Worm (Caenorhabditis elegans) whole organism, mixed stage, embryonic: ENCODE measurements around the gene Y41C4A.18.
"Not testable (repeated sequence)": the region's sequence is repeated elsewhere in the genome, so short reads cannot be mapped to it uniquely, and the experiment has no call there.

Source experiments
- M03D4.4 ChIP-seq: sonication (generic microtip); optimal IDR thresholded peaks from 2 replicates; lab custom pipeline; 2017; ENCODE audit warnings: mild to moderate bottlenecking, missing genetic modification characterization, missing compliant biosample characterization
- bed-3 ChIP-seq: fragments of 200-800 bp; sonication (Bioruptor generic); optimal IDR thresholded peaks from 3 replicates; lab custom pipeline; 2018; ENCODE audit warnings: mild to moderate bottlenecking, missing genetic modification characterization, moderate library complexity, missing compliant biosample characterization
- blmp-1 ChIP-seq: fragments of 150-350 bp; optimal IDR thresholded peaks from 2 replicates; lab custom pipeline; 2014; ENCODE audit warnings: missing biosample characterization, missing genetic modification characterization
- ceh-39 ChIP-seq: fragments of 150-350 bp; optimal IDR thresholded peaks from 2 replicates; lab custom pipeline; 2014; ENCODE audit warnings: missing biosample characterization, missing genetic modification characterization
- ceh-43 ChIP-seq: fragments of 200-800 bp; sonication (Bioruptor generic); optimal IDR thresholded peaks from 2 replicates; lab custom pipeline; 2018; ENCODE audit warnings: mild to moderate bottlenecking, missing genetic modification characterization, moderate library complexity, missing compliant biosample characterization
- ceh-83 ChIP-seq: fragments of 200-800 bp; sonication (Bioruptor generic); optimal IDR thresholded peaks from 2 replicates; lab custom pipeline; 2018; ENCODE audit warnings: mild to moderate bottlenecking, missing genetic modification characterization, missing compliant biosample characterization
- ces-1 ChIP-seq: fragments of 150-350 bp; optimal IDR thresholded peaks from 2 replicates; lab custom pipeline; 2014; ENCODE audit warnings: missing biosample characterization, missing genetic modification reagents, missing genetic modification characterization
- cnd-1 ChIP-seq: fragments of 200-800 bp; sonication (Bioruptor generic); optimal IDR thresholded peaks from 2 replicates; lab custom pipeline; 2018; ENCODE audit warnings: mild to moderate bottlenecking, missing genetic modification characterization, missing compliant biosample characterization
- drap-1 ChIP-seq: fragments of 200-800 bp; sonication (Bioruptor generic); optimal IDR thresholded peaks from 3 replicates; lab custom pipeline; 2018; ENCODE audit warnings: mild to moderate bottlenecking, missing genetic modification characterization, missing compliant biosample characterization
- elt-1 ChIP-seq: sonication (generic microtip); optimal IDR thresholded peaks from 2 replicates; lab custom pipeline; 2017; ENCODE audit warnings: missing genetic modification characterization, mild to moderate bottlenecking, missing compliant biosample characterization, antibody characterized with exemption, moderate library complexity, borderline replicate concordance; ENCODE audit not compliant: insufficient read depth
- elt-3 ChIP-seq: fragments of 150-350 bp; optimal IDR thresholded peaks from 2 replicates; lab custom pipeline; 2014; ENCODE audit warnings: missing biosample characterization, missing genetic modification characterization
- flh-1 ChIP-seq: fragments of 200-800 bp; sonication (Bioruptor generic); optimal IDR thresholded peaks from 2 replicates; lab custom pipeline; 2018; ENCODE audit warnings: mild to moderate bottlenecking, missing genetic modification characterization, moderate library complexity, missing compliant biosample characterization
- ham-2 ChIP-seq: fragments of 200-800 bp; sonication (Bioruptor generic); optimal IDR thresholded peaks from 2 replicates; lab custom pipeline; 2018; ENCODE audit warnings: mild to moderate bottlenecking, missing genetic modification characterization, missing compliant biosample characterization
- hlh-1 ChIP-seq: fragments of 150-350 bp; optimal IDR thresholded peaks from 2 replicates; lab custom pipeline; 2014; ENCODE audit warnings: missing biosample characterization, missing genetic modification reagents, missing genetic modification characterization
- lin-13 ChIP-seq: fragments of 150-350 bp; optimal IDR thresholded peaks from 2 replicates; lab custom pipeline; 2014; ENCODE audit warnings: missing biosample characterization, missing genetic modification characterization
- lin-32 ChIP-seq: fragments of 200-800 bp; sonication (Bioruptor generic); optimal IDR thresholded peaks from 2 replicates; lab custom pipeline; 2018; ENCODE audit warnings: mild to moderate bottlenecking, missing genetic modification characterization, missing compliant biosample characterization
- lsy-2 ChIP-seq: fragments of 150-350 bp; optimal IDR thresholded peaks from 2 replicates; lab custom pipeline; 2014; ENCODE audit warnings: missing biosample characterization, missing genetic modification characterization
- mab-5 ChIP-seq: fragments of 150-350 bp; optimal IDR thresholded peaks from 2 replicates; lab custom pipeline; 2014; ENCODE audit warnings: missing biosample characterization, missing genetic modification characterization
- mep-1 ChIP-seq: fragments of 150-350 bp; optimal IDR thresholded peaks from 2 replicates; lab custom pipeline; 2017; ENCODE audit warnings: missing biosample characterization, missing genetic modification reagents, missing genetic modification characterization, inconsistent platforms
- mls-2 ChIP-seq: sonication (generic microtip); optimal IDR thresholded peaks from 2 replicates; lab custom pipeline; 2016; ENCODE audit warnings: mild to moderate bottlenecking, missing genetic modification characterization, moderate library complexity, missing compliant biosample characterization
- nhr-12 ChIP-seq: fragments of 150-350 bp; optimal IDR thresholded peaks from 2 replicates; lab custom pipeline; 2014; ENCODE audit warnings: missing biosample characterization, missing genetic modification characterization
- nhr-2 ChIP-seq: fragments of 150-350 bp; optimal IDR thresholded peaks from 2 replicates; lab custom pipeline; 2014; ENCODE audit warnings: missing biosample characterization, missing genetic modification characterization
- nhr-237 ChIP-seq: fragments of 150-350 bp; optimal IDR thresholded peaks from 2 replicates; lab custom pipeline; 2014; ENCODE audit warnings: missing biosample characterization, missing genetic modification characterization
- nhr-28 ChIP-seq: fragments of 150-350 bp; optimal IDR thresholded peaks from 2 replicates; lab custom pipeline; 2014; ENCODE audit warnings: missing biosample characterization, missing genetic modification characterization
- nhr-76 ChIP-seq: sonication (generic microtip); optimal IDR thresholded peaks from 2 replicates; lab custom pipeline; 2017; ENCODE audit warnings: missing biosample characterization, missing genetic modification characterization
- pha-4 ChIP-seq: fragments of 150-350 bp; optimal IDR thresholded peaks from 2 replicates; lab custom pipeline; 2018; ENCODE audit warnings: missing biosample characterization, missing genetic modification reagents, missing genetic modification characterization
- sem-2 ChIP-seq: fragments of 200-800 bp; sonication (Bioruptor generic); optimal IDR thresholded peaks from 2 replicates; lab custom pipeline; 2018; ENCODE audit warnings: mild to moderate bottlenecking, missing genetic modification characterization, missing compliant biosample characterization
- snpc-4 ChIP-seq: fragments of 150-350 bp; optimal IDR thresholded peaks from 2 replicates; lab custom pipeline; 2014; ENCODE audit warnings: missing biosample characterization, missing genetic modification characterization
- sptf-1 ChIP-seq: sonication (generic microtip); optimal IDR thresholded peaks from 2 replicates; lab custom pipeline; 2017; ENCODE audit warnings: mild to moderate bottlenecking, missing genetic modification characterization, moderate library complexity, missing compliant biosample characterization
- tbx-8 ChIP-seq: fragments of 200-800 bp; sonication (Bioruptor generic); optimal IDR thresholded peaks from 2 replicates; lab custom pipeline; 2018; ENCODE audit warnings: mild to moderate bottlenecking, missing genetic modification characterization, moderate library complexity, missing compliant biosample characterization
- unc-39 ChIP-seq: fragments of 150-350 bp; optimal IDR thresholded peaks from 2 replicates; lab custom pipeline; 2014; ENCODE audit warnings: missing biosample characterization, missing genetic modification characterization
- unc-62 ChIP-seq: fragments of 150-350 bp; optimal IDR thresholded peaks from 2 replicates; lab custom pipeline; 2014; ENCODE audit warnings: missing biosample characterization, missing genetic modification reagents, missing genetic modification characterization
- zip-8 ChIP-seq: fragments of 150-350 bp; optimal IDR thresholded peaks from 2 replicates; lab custom pipeline; 2014; ENCODE audit warnings: missing biosample characterization, missing genetic modification characterization
- ztf-11 ChIP-seq: fragments of 150-350 bp; optimal IDR thresholded peaks from 2 replicates; lab custom pipeline; 2014; ENCODE audit warnings: missing biosample characterization, missing genetic modification characterization

Y41C4A.18 gene

ce11 chrIII:11757892-11758291 is 27.5 kb downstream of the Y41C4A.18 start:
- TF ChIP-seq lin-32 (GFP tag; lab: Kevin White, UChicago) (no peak), ham-2 (GFP tag; lab: Kevin White, UChicago) (no peak), nhr-76 (tag; lab: Kevin White, UChicago) (no peak), blmp-1 (no peak), snpc-4 (tag; lab: Kevin White, UChicago) (no peak), sem-2 (no peak), pha-4 (tag; lab: Kevin White, UChicago) (no peak), zip-8 (tag; lab: Kevin White, UChicago) (no peak), mls-2 (tag; lab: Kevin White, UChicago) (no peak), ces-1 (GFP tag; lab: Kevin White, UChicago) (no peak), hlh-1 (no peak), unc-39 (no peak), flh-1 (GFP tag; lab: Kevin White, UChicago) (no peak), tbx-8 (GFP tag; lab: Kevin White, UChicago) (no peak), M03D4.4 (tag; lab: Kevin White, UChicago) (no peak), mep-1 (tag; lab: Kevin White, UChicago) (no peak), drap-1 (GFP tag; lab: Kevin White, UChicago) (no peak)
- TF ChIP-seq, all 35 proteins: peak for 0

ce11 chrIII:11760634-11761033 is 30.2 kb downstream of the Y41C4A.18 start:
- TF ChIP-seq unc-62 (GFP tag; lab: Kevin White, UChicago) (no peak), nhr-12 (no peak), elt-1 (tag; lab: Kevin White, UChicago) (no peak), elt-3 (tag; lab: Kevin White, UChicago) (no peak), zip-8 (tag; lab: Kevin White, UChicago) (no peak), sptf-1 (tag; lab: Kevin White, UChicago) (no peak), ceh-83 (no peak), unc-39 (no peak), tbx-8 (GFP tag; lab: Kevin White, UChicago) (no peak), nhr-2 (tag; lab: Kevin White, UChicago) (no peak), mab-5 (tag; lab: Kevin White, UChicago) (no peak), ceh-39 (tag; lab: Kevin White, UChicago) (no peak), pha-4 (tag; lab: Kevin White, UChicago) (no peak), mep-1 (tag; lab: Kevin White, UChicago) (no peak), lsy-2 (no peak), ztf-11 (no peak), ceh-43 (GFP tag; lab: Kevin White, UChicago) (no peak), hlh-1 (no peak), nhr-28 (tag; lab: Kevin White, UChicago) (no peak), ham-2 (GFP tag; lab: Kevin White, UChicago) (no peak)

- TF ChIP-seq blmp-1; mls-2 (tag; lab: Kevin White, UChicago); bed-3 (GFP tag; lab: Kevin White, UChicago): not testable (repeated sequence)
Measured at ce11 chrIII:11773581-11773980, 43.2 kb downstream of the Y41C4A.18 start, which contains the start of gene gbf-1. gbf-1 (minus strand) TSS chrIII:11773681.

- TF ChIP-seq M03D4.4 (tag; lab: Kevin White, UChicago) (no peak), bed-3 (GFP tag; lab: Kevin White, UChicago) (no peak), blmp-1 (peak; percentile 71), elt-3 (tag; lab: Kevin White, UChicago) (no peak), lsy-2 (peak; percentile 19), ces-1 (GFP tag; lab: Kevin White, UChicago) (peak; percentile 16), ztf-11 (no peak), hlh-1 (no peak), nhr-28 (tag; lab: Kevin White, UChicago) (no peak), lin-32 (GFP tag; lab: Kevin White, UChicago) (no peak)
Measured at ce11 chrIII:11774508-11775000, 44.1 kb downstream of the Y41C4A.18 start, which contains the start of gene immp-1. immp-1 (plus strand) TSS chrIII:11774950.

ce11 chrIII:11777321-11777720 is 46.9 kb downstream of the Y41C4A.18 start, which contains the start of gene mdt-21:
mdt-21 (plus strand) TSS chrIII:11777621.
- TF ChIP-seq nhr-2 (tag; lab: Kevin White, UChicago), result no peak
- no peak for TF ChIP-seq elt-3 (tag; lab: Kevin White, UChicago)
- TF ChIP-seq hlh-1, result no peak
- TF ChIP-seq ztf-11, result no peak
- no peak for TF ChIP-seq tbx-8 (GFP tag; lab: Kevin White, UChicago)
- TF ChIP-seq nhr-12, result no peak
- no peak for TF ChIP-seq nhr-76 (tag; lab: Kevin White, UChicago)
- TF ChIP-seq lsy-2, result no peak
- TF ChIP-seq lin-32 (GFP tag; lab: Kevin White, UChicago), result no peak
- no peak for TF ChIP-seq unc-39
- no peak for TF ChIP-seq blmp-1
- no peak for TF ChIP-seq sptf-1 (tag; lab: Kevin White, UChicago)
- TF ChIP-seq nhr-237 (tag; lab: Kevin White, UChicago), result no peak
- TF ChIP-seq ceh-83, result no peak
- TF ChIP-seq pha-4 (tag; lab: Kevin White, UChicago), result no peak
- no peak for TF ChIP-seq mep-1 (tag; lab: Kevin White, UChicago)
- no peak for TF ChIP-seq lin-13 (tag; lab: Kevin White, UChicago)
- TF ChIP-seq elt-1 (tag; lab: Kevin White, UChicago), result no peak
- TF ChIP-seq mls-2 (tag; lab: Kevin White, UChicago), result no peak
- no peak for TF ChIP-seq cnd-1 (tag; lab: Kevin White, UChicago)
- TF ChIP-seq, all 35 proteins: peak for 0
